Fruit fly (Drosophila melanogaster) S2 (cell line): ENCODE results near the gene CG14356.

Experiments
- CG8478 ChIP-seq: fragments of >200 bp; optimal IDR thresholded peaks from 2 replicates; lab custom pipeline; 2018
- CTCF ChIP-seq, 2 experiments: fragments of >200 bp; optimal IDR thresholded peaks; 2 replicates each; lab custom pipeline; 2018

- TF ChIP-seq CTCF (optimal IDR thresholded peaks at IDR 0.05; lab: Kevin White, UChicago), result no peak
- TF ChIP-seq CG8478, result no peak
Observed at dm6 chr3R:14107597-14107996, 24.3 kb downstream of the CG14356 start.
